Worm (Caenorhabditis elegans) whole organism, mixed stage, embryonic: ENCODE data around the gene K02E2.7.

Experiments
- M03D4.4 ChIP-seq: sonication (generic microtip); optimal IDR thresholded peaks from 2 replicates; lab custom pipeline; 2017; ENCODE audit warnings: mild to moderate bottlenecking, missing genetic modification characterization, missing compliant biosample characterization
- bed-3 ChIP-seq: fragments of 200-800 bp; sonication (Bioruptor generic); optimal IDR thresholded peaks from 3 replicates; lab custom pipeline; 2018; ENCODE audit warnings: mild to moderate bottlenecking, missing genetic modification characterization, moderate library complexity, missing compliant biosample characterization
- blmp-1 ChIP-seq: fragments of 150-350 bp; optimal IDR thresholded peaks from 2 replicates; lab custom pipeline; 2014; ENCODE audit warnings: missing biosample characterization, missing genetic modification characterization
- ceh-39 ChIP-seq: fragments of 150-350 bp; optimal IDR thresholded peaks from 2 replicates; lab custom pipeline; 2014; ENCODE audit warnings: missing biosample characterization, missing genetic modification characterization
- ceh-43 ChIP-seq: fragments of 200-800 bp; sonication (Bioruptor generic); optimal IDR thresholded peaks from 2 replicates; lab custom pipeline; 2018; ENCODE audit warnings: mild to moderate bottlenecking, missing genetic modification characterization, moderate library complexity, missing compliant biosample characterization
- ceh-83 ChIP-seq: fragments of 200-800 bp; sonication (Bioruptor generic); optimal IDR thresholded peaks from 2 replicates; lab custom pipeline; 2018; ENCODE audit warnings: mild to moderate bottlenecking, missing genetic modification characterization, missing compliant biosample characterization
- drap-1 ChIP-seq: fragments of 200-800 bp; sonication (Bioruptor generic); optimal IDR thresholded peaks from 3 replicates; lab custom pipeline; 2018; ENCODE audit warnings: mild to moderate bottlenecking, missing genetic modification characterization, missing compliant biosample characterization
- elt-1 ChIP-seq: sonication (generic microtip); optimal IDR thresholded peaks from 2 replicates; lab custom pipeline; 2017; ENCODE audit warnings: missing genetic modification characterization, mild to moderate bottlenecking, missing compliant biosample characterization, antibody characterized with exemption, moderate library complexity, borderline replicate concordance; ENCODE audit not compliant: insufficient read depth
- elt-3 ChIP-seq: fragments of 150-350 bp; optimal IDR thresholded peaks from 2 replicates; lab custom pipeline; 2014; ENCODE audit warnings: missing biosample characterization, missing genetic modification characterization
- flh-1 ChIP-seq: fragments of 200-800 bp; sonication (Bioruptor generic); optimal IDR thresholded peaks from 2 replicates; lab custom pipeline; 2018; ENCODE audit warnings: mild to moderate bottlenecking, missing genetic modification characterization, moderate library complexity, missing compliant biosample characterization
- ham-2 ChIP-seq: fragments of 200-800 bp; sonication (Bioruptor generic); optimal IDR thresholded peaks from 2 replicates; lab custom pipeline; 2018; ENCODE audit warnings: mild to moderate bottlenecking, missing genetic modification characterization, missing compliant biosample characterization
- hlh-1 ChIP-seq: fragments of 150-350 bp; optimal IDR thresholded peaks from 2 replicates; lab custom pipeline; 2014; ENCODE audit warnings: missing biosample characterization, missing genetic modification reagents, missing genetic modification characterization
- lin-13 ChIP-seq: fragments of 150-350 bp; optimal IDR thresholded peaks from 2 replicates; lab custom pipeline; 2014; ENCODE audit warnings: missing biosample characterization, missing genetic modification characterization
- lin-32 ChIP-seq: fragments of 200-800 bp; sonication (Bioruptor generic); optimal IDR thresholded peaks from 2 replicates; lab custom pipeline; 2018; ENCODE audit warnings: mild to moderate bottlenecking, missing genetic modification characterization, missing compliant biosample characterization
- lsy-2 ChIP-seq: fragments of 150-350 bp; optimal IDR thresholded peaks from 2 replicates; lab custom pipeline; 2014; ENCODE audit warnings: missing biosample characterization, missing genetic modification characterization
- mep-1 ChIP-seq: fragments of 150-350 bp; optimal IDR thresholded peaks from 2 replicates; lab custom pipeline; 2017; ENCODE audit warnings: missing biosample characterization, missing genetic modification reagents, missing genetic modification characterization, inconsistent platforms
- mls-2 ChIP-seq: sonication (generic microtip); optimal IDR thresholded peaks from 2 replicates; lab custom pipeline; 2016; ENCODE audit warnings: mild to moderate bottlenecking, missing genetic modification characterization, moderate library complexity, missing compliant biosample characterization
- nhr-12 ChIP-seq: fragments of 150-350 bp; optimal IDR thresholded peaks from 2 replicates; lab custom pipeline; 2014; ENCODE audit warnings: missing biosample characterization, missing genetic modification characterization
- nhr-2 ChIP-seq: fragments of 150-350 bp; optimal IDR thresholded peaks from 2 replicates; lab custom pipeline; 2014; ENCODE audit warnings: missing biosample characterization, missing genetic modification characterization
- nhr-237 ChIP-seq: fragments of 150-350 bp; optimal IDR thresholded peaks from 2 replicates; lab custom pipeline; 2014; ENCODE audit warnings: missing biosample characterization, missing genetic modification characterization
- nhr-28 ChIP-seq: fragments of 150-350 bp; optimal IDR thresholded peaks from 2 replicates; lab custom pipeline; 2014; ENCODE audit warnings: missing biosample characterization, missing genetic modification characterization
- nhr-76 ChIP-seq: sonication (generic microtip); optimal IDR thresholded peaks from 2 replicates; lab custom pipeline; 2017; ENCODE audit warnings: missing biosample characterization, missing genetic modification characterization
- sem-2 ChIP-seq: fragments of 200-800 bp; sonication (Bioruptor generic); optimal IDR thresholded peaks from 2 replicates; lab custom pipeline; 2018; ENCODE audit warnings: mild to moderate bottlenecking, missing genetic modification characterization, missing compliant biosample characterization
- snpc-4 ChIP-seq: fragments of 150-350 bp; optimal IDR thresholded peaks from 2 replicates; lab custom pipeline; 2014; ENCODE audit warnings: missing biosample characterization, missing genetic modification characterization
- sptf-1 ChIP-seq: sonication (generic microtip); optimal IDR thresholded peaks from 2 replicates; lab custom pipeline; 2017; ENCODE audit warnings: mild to moderate bottlenecking, missing genetic modification characterization, moderate library complexity, missing compliant biosample characterization
- tbx-8 ChIP-seq: fragments of 200-800 bp; sonication (Bioruptor generic); optimal IDR thresholded peaks from 2 replicates; lab custom pipeline; 2018; ENCODE audit warnings: mild to moderate bottlenecking, missing genetic modification characterization, moderate library complexity, missing compliant biosample characterization
- unc-120 ChIP-seq: sonication (generic microtip); optimal IDR thresholded peaks from 2 replicates; lab custom pipeline; 2017; ENCODE audit warnings: missing genetic modification characterization, missing compliant biosample characterization; ENCODE audit not compliant: poor library complexity, severe bottlenecking
- unc-39 ChIP-seq: fragments of 150-350 bp; optimal IDR thresholded peaks from 2 replicates; lab custom pipeline; 2014; ENCODE audit warnings: missing biosample characterization, missing genetic modification characterization
- unc-62 ChIP-seq: fragments of 150-350 bp; optimal IDR thresholded peaks from 2 replicates; lab custom pipeline; 2014; ENCODE audit warnings: missing biosample characterization, missing genetic modification reagents, missing genetic modification characterization
- ztf-11 ChIP-seq: fragments of 150-350 bp; optimal IDR thresholded peaks from 2 replicates; lab custom pipeline; 2014; ENCODE audit warnings: missing biosample characterization, missing genetic modification characterization

The K02E2.7 gene

DNA sequence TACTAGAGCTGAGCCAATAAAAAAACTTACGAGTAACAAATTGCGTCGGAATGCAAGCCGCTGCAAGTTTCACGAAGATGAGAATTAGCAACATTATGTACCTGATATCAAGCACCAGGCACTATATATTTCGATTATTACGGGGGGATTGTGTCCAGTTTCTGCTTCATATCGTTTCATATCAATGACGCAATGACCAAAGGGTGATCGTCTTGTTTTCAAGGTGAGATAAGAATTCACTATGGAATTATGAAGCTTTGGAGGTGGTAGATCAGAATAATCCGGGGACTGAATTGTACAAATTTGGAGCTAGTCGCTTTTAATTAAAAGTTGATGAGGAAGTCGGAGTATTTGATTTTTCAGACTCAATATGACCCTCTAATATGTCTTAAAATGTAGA lies 20.0 kb downstream of the K02E2.7 start, which contains the start of gene K02E2.8:
K02E2.8 (minus strand) TSS at position 101 of the 400 bp plus-strand sequence.
- no peak for TF ChIP-seq ceh-83
- TF ChIP-seq nhr-76 (tag; lab: Kevin White, UChicago): no peak

DNA sequence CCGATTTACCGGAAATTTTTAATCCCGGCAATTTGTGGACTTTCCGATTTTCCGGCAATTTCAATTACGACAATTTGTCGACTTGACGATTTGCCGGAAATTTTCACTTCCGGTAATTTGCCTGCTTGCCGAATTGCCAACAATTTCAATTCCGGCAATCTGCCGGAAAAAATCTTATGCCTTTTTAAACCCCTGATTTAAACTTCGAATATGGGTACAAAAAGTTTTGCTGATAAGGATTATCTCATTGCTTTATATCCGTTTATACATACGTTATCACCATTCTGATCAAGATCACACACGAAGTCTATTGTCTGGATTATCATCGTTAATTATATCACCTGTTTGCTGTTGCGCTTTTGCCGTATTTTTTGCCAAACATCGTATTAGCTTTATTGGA lies 30.4 kb downstream of the K02E2.7 start, which contains the start of gene grd-11:
grd-11 (plus strand) TSS at position 301 of the 400 bp plus-strand sequence.
- TF ChIP-seq drap-1 (GFP tag; lab: Kevin White, UChicago): no peak
- no peak for TF ChIP-seq ham-2 (GFP tag; lab: Kevin White, UChicago)
- no peak for TF ChIP-seq ceh-39
- no peak for TF ChIP-seq lin-32 (GFP tag; lab: Kevin White, UChicago)
- TF ChIP-seq nhr-237 (tag; lab: Kevin White, UChicago): no peak
- TF ChIP-seq hlh-1 (tag; lab: Kevin White, UChicago): no peak
- TF ChIP-seq elt-1 (tag; lab: Kevin White, UChicago): no peak
- TF ChIP-seq flh-1 (GFP tag; lab: Kevin White, UChicago): no peak
- TF ChIP-seq sptf-1 (tag; lab: Kevin White, UChicago): no peak
- no peak for TF ChIP-seq bed-3 (GFP tag; lab: Kevin White, UChicago)
- no peak for TF ChIP-seq mls-2 (tag; lab: Kevin White, UChicago)
- no peak for TF ChIP-seq ztf-11 (tag; lab: Kevin White, UChicago)
- no peak for TF ChIP-seq tbx-8
- TF ChIP-seq blmp-1: no peak
- TF ChIP-seq sem-2 (GFP tag; lab: Kevin White, UChicago): no peak
- TF ChIP-seq ceh-83: no peak
- TF ChIP-seq lin-13 (tag; lab: Kevin White, UChicago): no peak
- no peak for TF ChIP-seq elt-3
- no peak for TF ChIP-seq M03D4.4 (tag; lab: Kevin White, UChicago)

DNA sequence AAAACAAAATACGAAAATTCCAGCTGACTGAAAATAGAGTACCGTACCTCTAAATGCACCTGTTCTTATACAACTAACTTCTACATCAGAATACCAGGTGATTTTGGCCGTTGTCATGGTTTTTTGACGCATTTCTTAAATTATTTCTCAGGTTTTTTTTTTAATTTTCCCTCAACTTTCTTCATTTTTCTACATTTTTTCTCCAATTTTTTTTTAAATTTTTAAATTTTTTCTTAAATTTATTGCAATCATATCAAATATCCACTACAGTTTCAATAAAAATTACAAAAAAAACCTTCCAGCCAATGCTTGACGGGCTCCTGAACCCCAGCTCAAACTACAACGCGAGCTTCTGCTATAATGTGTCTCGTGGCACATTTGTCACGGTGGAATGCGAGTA lies 35.6 kb downstream of the K02E2.7 start, which contains the start of gene K02E2.1:
K02E2.1 (plus strand) TSS at position 301 of the 400 bp plus-strand sequence.
- TF ChIP-seq nhr-76 (tag; lab: Kevin White, UChicago) (no peak), nhr-12 (no peak), ztf-11 (tag; lab: Kevin White, UChicago) (no peak), mep-1 (tag; lab: Kevin White, UChicago) (no peak), nhr-237 (tag; lab: Kevin White, UChicago) (no peak), unc-62 (GFP tag; lab: Kevin White, UChicago) (no peak), ceh-43 (GFP tag; lab: Kevin White, UChicago) (no peak), unc-39 (tag; lab: Kevin White, UChicago) (no peak)

DNA sequence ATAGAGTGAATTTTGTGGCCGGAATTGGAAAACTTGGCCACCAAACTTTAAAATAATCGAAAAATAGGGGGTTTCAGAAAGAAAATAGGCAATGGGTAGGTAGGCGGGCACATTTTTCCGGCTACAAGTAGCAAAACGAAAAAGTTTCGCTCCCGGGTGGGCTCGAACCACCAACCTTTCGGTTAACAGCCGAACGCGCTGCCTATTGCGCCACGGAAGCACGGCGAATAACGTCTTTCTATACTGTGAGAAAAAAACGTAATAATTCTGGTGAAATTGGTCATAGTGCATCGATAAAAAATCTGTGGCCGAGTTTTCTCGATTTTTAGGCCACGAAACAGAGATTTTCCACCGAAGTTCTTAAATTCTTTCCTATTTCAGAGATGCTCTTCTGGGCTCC lies 36.5 kb downstream of the K02E2.7 start:
- no peak for TF ChIP-seq nhr-76 (tag; lab: Kevin White, UChicago)
- no peak for TF ChIP-seq snpc-4 (tag; lab: Kevin White, UChicago)
- no peak for TF ChIP-seq elt-1 (tag; lab: Kevin White, UChicago)
- TF ChIP-seq mep-1 (tag; lab: Kevin White, UChicago): no peak
- no peak for TF ChIP-seq unc-62 (GFP tag; lab: Kevin White, UChicago)
- TF ChIP-seq ham-2 (GFP tag; lab: Kevin White, UChicago): no peak
- TF ChIP-seq sem-2 (GFP tag; lab: Kevin White, UChicago): no peak
- TF ChIP-seq mls-2 (tag; lab: Kevin White, UChicago): no peak
- TF ChIP-seq hlh-1 (tag; lab: Kevin White, UChicago): no peak
- TF ChIP-seq nhr-28 (tag; lab: Kevin White, UChicago): no peak
- TF ChIP-seq nhr-2 (tag; lab: Kevin White, UChicago): no peak
- no peak for TF ChIP-seq drap-1 (GFP tag; lab: Kevin White, UChicago)
- TF ChIP-seq unc-39 (tag; lab: Kevin White, UChicago): no peak
- TF ChIP-seq unc-120: no peak
- no peak for TF ChIP-seq nhr-237 (tag; lab: Kevin White, UChicago)
- TF ChIP-seq M03D4.4 (tag; lab: Kevin White, UChicago): no peak
- no peak for TF ChIP-seq blmp-1
- TF ChIP-seq ceh-83: no peak
- no peak for TF ChIP-seq bed-3 (GFP tag; lab: Kevin White, UChicago)
- no peak for TF ChIP-seq lsy-2

DNA sequence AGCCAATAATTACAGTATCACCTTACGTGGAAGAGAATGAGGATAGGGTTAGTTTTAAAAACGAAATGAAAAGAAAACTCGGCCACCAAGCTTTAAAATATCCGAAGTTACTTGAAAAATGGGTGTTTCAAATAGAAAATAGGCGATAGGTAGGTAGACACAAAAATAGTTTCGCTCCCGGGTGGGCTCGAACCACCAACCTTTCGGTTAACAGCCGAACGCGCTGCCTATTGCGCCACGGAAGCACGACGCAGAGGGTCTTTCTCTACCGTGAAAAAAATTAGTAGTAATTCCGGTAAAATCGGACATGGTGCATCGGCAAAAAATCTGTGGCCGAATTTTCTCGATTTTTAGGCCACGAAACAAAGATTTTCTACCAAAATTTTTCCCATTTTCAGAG lies 39.2 kb downstream of the K02E2.7 start:
- TF ChIP-seq unc-39 (tag; lab: Kevin White, UChicago): no peak
- TF ChIP-seq elt-3: no peak
- TF ChIP-seq lsy-2: no peak
- TF ChIP-seq bed-3 (GFP tag; lab: Kevin White, UChicago): no peak
- TF ChIP-seq ceh-83: no peak
- TF ChIP-seq blmp-1: no peak
- TF ChIP-seq tbx-8: no peak
- no peak for TF ChIP-seq hlh-1 (tag; lab: Kevin White, UChicago)
- no peak for TF ChIP-seq nhr-76 (tag; lab: Kevin White, UChicago)
- TF ChIP-seq flh-1 (GFP tag; lab: Kevin White, UChicago): no peak
